Worm (Caenorhabditis elegans): ENCODE data around the gene srh-79.

DNA sequence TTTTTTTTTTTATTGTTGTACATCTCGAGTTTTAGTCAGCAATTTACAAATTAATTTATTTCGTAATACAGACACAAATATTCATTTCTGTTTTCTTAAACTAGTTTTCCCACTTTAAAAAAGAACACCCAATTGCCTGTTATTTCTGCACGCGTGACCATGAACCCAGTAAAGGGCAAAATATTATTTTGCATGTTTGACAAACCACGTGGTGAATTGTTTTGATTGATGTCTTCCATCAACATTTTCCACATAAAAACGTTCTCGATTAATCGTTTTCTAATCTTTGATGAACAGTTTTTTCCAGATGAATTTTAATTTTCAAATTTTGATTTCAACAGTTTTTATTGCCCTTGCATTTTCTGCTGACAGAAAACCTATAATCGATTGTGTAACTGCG is 28.2 kb downstream of the srh-79 start, which contains the start of gene C54F6.18:
- TF ChIP-seq elt-3 (tag; optimal IDR thresholded peaks at IDR 0.05) (no peak), egl-27 (tag; optimal IDR thresholded peaks at IDR 0.05) (no peak)

Data from whole organism, L3 larva.